Fruit fly (Drosophila melanogaster) whole organism, prepupa: Measurements from ENCODE around the gene wb.
A peak's percentile ranks its signal among the peaks of the same experiment; 100 is the strongest.

Source experiments
- CG10631 ChIP-seq: fragments of 200-800 bp; sonication (Bioruptor generic); optimal IDR thresholded peaks from 2 replicates; lab custom pipeline; 2016; ENCODE audit warnings: missing biosample characterization, missing genetic modification characterization
- CG10669 ChIP-seq: fragments of 200-800 bp; sonication (Bioruptor generic); optimal IDR thresholded peaks from 3 replicates; lab custom pipeline; 2018; ENCODE audit warnings: missing biosample characterization, mild to moderate bottlenecking, missing genetic modification characterization, moderate library complexity
- CG11294 ChIP-seq: fragments of 200-800 bp; sonication (Bioruptor generic); IDR thresholded peaks from 2 replicates; pipeline ENCODE4 v1.3.6; 2022; ENCODE audit warnings: missing biosample characterization, missing genetic modification characterization
- CG11762 ChIP-seq: fragments of 200-800 bp; sonication (Bioruptor generic); optimal IDR thresholded peaks from 3 replicates; lab custom pipeline; 2016; ENCODE audit warnings: missing biosample characterization, missing genetic modification characterization; ENCODE audit not compliant: insufficient read depth
- CG15336 ChIP-seq: fragments of 200-800 bp; sonication (Bioruptor generic); IDR thresholded peaks from 2 replicates; pipeline ENCODE4 v1.3.6; 2022; ENCODE audit warnings: missing biosample characterization, missing genetic modification characterization
- CG1621 ChIP-seq: fragments of 200-800 bp; sonication (Bioruptor generic); optimal IDR thresholded peaks from 3 replicates; lab custom pipeline; 2018; ENCODE audit warnings: missing biosample characterization, mild to moderate bottlenecking, missing genetic modification characterization
- CG16779 ChIP-seq: fragments of 200-800 bp; sonication (Bioruptor generic); optimal IDR thresholded peaks from 3 replicates; lab custom pipeline; 2017; ENCODE audit warnings: missing biosample characterization, mild to moderate bottlenecking, missing genetic modification characterization
- CG3032 ChIP-seq: fragments of 200-800 bp; optimal IDR thresholded peaks from 2 replicates; lab custom pipeline; 2019; ENCODE audit warnings: missing biosample characterization, mild to moderate bottlenecking, missing genetic modification characterization, moderate library complexity
- CG31627 ChIP-seq: fragments of 200-800 bp; sonication (Bioruptor generic); optimal IDR thresholded peaks from 3 replicates; lab custom pipeline; 2016; ENCODE audit warnings: missing biosample characterization, missing genetic modification characterization
- CG34406 ChIP-seq: fragments of 200-800 bp; sonication (Bioruptor generic); optimal IDR thresholded peaks from 3 replicates; lab custom pipeline; 2016; ENCODE audit warnings: missing biosample characterization, missing genetic modification characterization
- CG3919 ChIP-seq: fragments of 200-800 bp; sonication (Bioruptor generic); optimal IDR thresholded peaks from 3 replicates; lab custom pipeline; 2016; ENCODE audit warnings: missing biosample characterization, missing genetic modification characterization
- CG4318 ChIP-seq: fragments of 200-800 bp; sonication (Bioruptor generic); optimal IDR thresholded peaks from 3 replicates; lab custom pipeline; 2017; ENCODE audit warnings: missing biosample characterization, mild to moderate bottlenecking, missing genetic modification characterization
- CG6276 ChIP-seq: fragments of 200-800 bp; sonication (Bioruptor generic); optimal IDR thresholded peaks from 2 replicates; lab custom pipeline; 2017; ENCODE audit warnings: missing biosample characterization, mild to moderate bottlenecking, missing genetic modification characterization
- CG7368 ChIP-seq: fragments of 200-800 bp; sonication (Bioruptor generic); optimal IDR thresholded peaks from 3 replicates; lab custom pipeline; 2016; ENCODE audit warnings: missing biosample characterization, missing genetic modification characterization
- CG8119 ChIP-seq: fragments of 200-800 bp; sonication (Bioruptor generic); IDR thresholded peaks from 3 replicates; pipeline ENCODE4 v1.3.6; 2022; ENCODE audit warnings: missing biosample characterization, missing genetic modification characterization
- CG8632 ChIP-seq: fragments of 200-800 bp; sonication (Bioruptor generic); optimal IDR thresholded peaks from 3 replicates; lab custom pipeline; 2016; ENCODE audit warnings: missing biosample characterization, missing genetic modification characterization
- CG9139 ChIP-seq: fragments of 200-800 bp; sonication (Bioruptor generic); optimal IDR thresholded peaks from 3 replicates; lab custom pipeline; 2017; ENCODE audit warnings: missing biosample characterization, mild to moderate bottlenecking, missing genetic modification characterization
- Eip75B ChIP-seq: fragments of 200-800 bp; sonication (Bioruptor generic); optimal IDR thresholded peaks from 3 replicates; lab custom pipeline; 2016; ENCODE audit warnings: missing biosample characterization, missing genetic modification characterization
- Eip93F ChIP-seq: fragments of 200-800 bp; sonication (Bioruptor generic); optimal IDR thresholded peaks from 2 replicates; lab custom pipeline; 2016; ENCODE audit warnings: missing biosample characterization, mild to moderate bottlenecking, missing genetic modification characterization
- Ets21C ChIP-seq: fragments of 200-800 bp; sonication (Bioruptor generic); optimal IDR thresholded peaks from 3 replicates; lab custom pipeline; 2016; ENCODE audit warnings: missing biosample characterization, missing genetic modification characterization
- Gug ChIP-seq: fragments of 200-800 bp; sonication (Bioruptor generic); IDR thresholded peaks from 2 replicates; pipeline ENCODE4 v1.3.6; 2022; ENCODE audit warnings: missing biosample characterization, missing genetic modification characterization
- Met ChIP-seq: fragments of 200-800 bp; sonication (Bioruptor generic); optimal IDR thresholded peaks from 3 replicates; lab custom pipeline; 2016; ENCODE audit warnings: missing biosample characterization, missing genetic modification characterization
- OdsH ChIP-seq: fragments of 200-800 bp; sonication (Bioruptor generic); optimal IDR thresholded peaks from 3 replicates; lab custom pipeline; 2016; ENCODE audit warnings: missing biosample characterization, missing genetic modification characterization
- Smox ChIP-seq: fragments of 200-800 bp; sonication (Bioruptor generic); optimal IDR thresholded peaks from 3 replicates; lab custom pipeline; 2016; ENCODE audit warnings: missing biosample characterization, missing genetic modification characterization
- Sox102F ChIP-seq: fragments of 200-800 bp; sonication (Bioruptor generic); optimal IDR thresholded peaks from 2 replicates; lab custom pipeline; 2016; ENCODE audit warnings: missing biosample characterization, mild to moderate bottlenecking, missing genetic modification characterization
- Sox14 ChIP-seq: fragments of 200-800 bp; sonication (Bioruptor generic); optimal IDR thresholded peaks from 3 replicates; lab custom pipeline; 2016; ENCODE audit warnings: missing biosample characterization, missing genetic modification characterization
- Sox15 ChIP-seq: fragments of 200-800 bp; sonication (Bioruptor generic); optimal IDR thresholded peaks from 3 replicates; lab custom pipeline; 2016; ENCODE audit warnings: missing biosample characterization, missing genetic modification characterization
- acj6 ChIP-seq: fragments of 200-800 bp; sonication (Bioruptor generic); optimal IDR thresholded peaks from 3 replicates; lab custom pipeline; 2016; ENCODE audit warnings: missing biosample characterization, missing genetic modification characterization
- dac ChIP-seq: fragments of 200-800 bp; sonication (Bioruptor generic); optimal IDR thresholded peaks from 2 replicates; lab custom pipeline; 2017; ENCODE audit warnings: missing biosample characterization, mild to moderate bottlenecking, missing genetic modification characterization
- dsx ChIP-seq: fragments of 200-800 bp; optimal IDR thresholded peaks from 3 replicates; lab custom pipeline; 2019; ENCODE audit warnings: missing biosample characterization, mild to moderate bottlenecking, missing genetic modification characterization, moderate library complexity; ENCODE audit not compliant: poor library complexity, severe bottlenecking
- eg ChIP-seq: fragments of 200-800 bp; sonication (Bioruptor generic); IDR thresholded peaks from 3 replicates; pipeline ENCODE4 v1.3.6; 2022; ENCODE audit warnings: missing biosample characterization, missing genetic modification characterization
- esn ChIP-seq: fragments of 200-800 bp; sonication (Bioruptor generic); optimal IDR thresholded peaks from 2 replicates; lab custom pipeline; 2016; ENCODE audit warnings: missing biosample characterization, mild to moderate bottlenecking, missing genetic modification characterization, moderate library complexity
- fd59A ChIP-seq: fragments of 200-800 bp; sonication (Bioruptor generic); optimal IDR thresholded peaks from 2 replicates; lab custom pipeline; 2017; ENCODE audit warnings: missing biosample characterization, mild to moderate bottlenecking, missing genetic modification characterization, missing genetic modification reagents
- fd85E ChIP-seq: fragments of 200-800 bp; sonication (Bioruptor generic); optimal IDR thresholded peaks from 3 replicates; lab custom pipeline; 2016; ENCODE audit warnings: missing biosample characterization, missing genetic modification characterization
- lz ChIP-seq: fragments of 200-800 bp; sonication (Bioruptor generic); optimal IDR thresholded peaks from 3 replicates; lab custom pipeline; 2016; ENCODE audit warnings: missing biosample characterization, missing genetic modification characterization
- pdm3 ChIP-seq: fragments of 200-800 bp; sonication (Bioruptor generic); optimal IDR thresholded peaks from 3 replicates; lab custom pipeline; 2016; ENCODE audit warnings: missing biosample characterization, missing genetic modification characterization
- salr ChIP-seq, 2 experiments: fragments of 200-800 bp; sonication (Bioruptor generic); optimal IDR thresholded peaks; 3 replicates each; lab custom pipeline; 2016 to 2018; ENCODE audit warnings: missing biosample characterization in 2 of 2, missing genetic modification characterization in 2 of 2, mild to moderate bottlenecking in 1 of 2
- spab ChIP-seq: fragments of 200-800 bp; sonication (Bioruptor generic); optimal IDR thresholded peaks from 2 replicates; lab custom pipeline; 2017; ENCODE audit warnings: missing biosample characterization, mild to moderate bottlenecking, missing genetic modification characterization, missing genetic modification reagents
- ss ChIP-seq, 2 experiments: fragments of 200-800 bp; sonication (Bioruptor generic); optimal IDR thresholded peaks; 2 replicates in 1 of 2; 3 replicates in 1 of 2; lab custom pipeline; 2017 to 2018; ENCODE audit warnings: mild to moderate bottlenecking in 2 of 2, missing biosample characterization in 2 of 2, missing genetic modification characterization in 2 of 2, moderate library complexity in 1 of 2
- svp ChIP-seq: fragments of 200-800 bp; sonication (Bioruptor generic); peaks from one replicate; lab custom pipeline; 2016; ENCODE audit warnings: missing biosample characterization, missing genetic modification characterization
- topi ChIP-seq: fragments of 200-800 bp; sonication (Bioruptor generic); optimal IDR thresholded peaks from 3 replicates; lab custom pipeline; 2016; ENCODE audit warnings: missing biosample characterization, missing genetic modification characterization

Gene wb

DNA sequence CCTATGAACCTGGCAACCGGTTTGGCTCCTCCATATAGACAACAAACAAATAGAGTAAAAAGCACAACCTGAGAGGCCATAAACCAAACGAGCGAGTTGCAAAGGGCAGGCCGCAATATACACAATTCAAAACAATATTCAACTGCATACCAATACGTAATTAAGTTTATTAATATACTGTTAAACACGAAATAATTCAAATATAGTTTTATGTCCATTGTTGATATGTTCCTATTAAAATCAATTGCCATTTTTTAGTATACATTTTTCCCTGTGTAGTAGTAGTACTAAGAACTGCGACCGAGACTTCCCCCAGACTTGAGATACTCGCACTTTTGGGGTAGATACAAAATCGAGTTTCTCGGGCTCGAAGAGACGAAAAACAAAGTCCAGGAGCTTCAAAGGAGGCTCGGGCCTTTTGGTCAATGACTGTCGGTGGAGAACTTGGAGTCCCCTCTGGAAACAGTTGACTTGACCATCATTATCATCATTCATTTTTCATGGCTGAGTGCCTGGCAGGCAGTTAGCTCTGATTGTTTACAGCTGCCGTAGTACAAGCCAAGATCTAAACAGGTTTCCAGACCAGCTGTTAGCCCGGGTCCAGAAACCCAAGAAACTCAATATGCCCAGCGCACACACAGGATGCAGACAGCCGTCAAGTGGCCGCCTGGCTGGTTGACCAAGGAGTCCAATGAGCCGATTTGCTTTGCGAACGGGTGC lies 36.7 kb upstream of the wb start (continued):
- peak; percentile 90 for TF ChIP-seq fd59A (GFP tag; lab: Kevin White, UChicago)
- TF ChIP-seq OdsH (GFP tag; lab: Kevin White, UChicago), result peak; percentile 80
- TF ChIP-seq CG15336 (GFP tag; lab: Robert Waterston, UW), result peak; percentile 87
- TF ChIP-seq CG9139 (GFP tag; lab: Kevin White, UChicago), result peak; percentile 88
- peak; percentile 88 for TF ChIP-seq svp (GFP tag; lab: Kevin White, UChicago)
- peak; percentile 84 for TF ChIP-seq CG8119 (GFP tag; lab: Robert Waterston, UW)
- peak; percentile 14 for TF ChIP-seq CG4318 (GFP tag; lab: Kevin White, UChicago)
- TF ChIP-seq topi (GFP tag; lab: Kevin White, UChicago), result peak; percentile 83
- TF ChIP-seq pdm3 (GFP tag; lab: Kevin White, UChicago), result peak; percentile 84
- peak; percentile 84 for TF ChIP-seq CG11762 (GFP tag; lab: Kevin White, UChicago)
- peak; percentile 84 for TF ChIP-seq Sox102F (GFP tag; lab: Kevin White, UChicago)
- TF ChIP-seq salr (GFP tag; optimal IDR thresholded peaks at IDR 0.05; lab: Kevin White, UChicago), result peak; percentile 67 to 85
- peak; percentile 96 for TF ChIP-seq dsx (GFP tag; lab: Kevin White, UChicago)
- peak; percentile 92 for TF ChIP-seq CG3919 (GFP tag; lab: Kevin White, UChicago)
- TF ChIP-seq CG10631, result peak; percentile 95
- peak; percentile 88 for TF ChIP-seq esn
- peak; percentile 88 for TF ChIP-seq acj6
- peak; percentile 79 for TF ChIP-seq Smox (GFP tag; lab: Kevin White, UChicago)
- TF ChIP-seq dac (GFP tag; lab: Kevin White, UChicago), result peak; percentile 28
- TF ChIP-seq Met (GFP tag; lab: Kevin White, UChicago), result peak; percentile 85
- peak; percentile 64 for TF ChIP-seq CG16779
- TF ChIP-seq Sox14 (GFP tag; lab: Kevin White, UChicago), result peak; percentile 90
- peak; percentile 80 for TF ChIP-seq lz (GFP tag; lab: Kevin White, UChicago)
- peak; percentile 92 for TF ChIP-seq CG10669 (GFP tag; lab: Kevin White, UChicago)
- peak; percentile 91 to 93 for TF ChIP-seq ss (GFP tag; optimal IDR thresholded peaks at IDR 0.05; lab: Kevin White, UChicago)
- TF ChIP-seq CG1621 (tag; lab: Kevin White, UChicago), result peak; percentile 91
- peak; percentile 61 for TF ChIP-seq fd85E
- peak; percentile 92 for TF ChIP-seq Eip75B (GFP tag; lab: Kevin White, UChicago)
- peak; percentile 72 for TF ChIP-seq Gug (GFP tag; lab: Robert Waterston, UW)
- peak; percentile 78 for TF ChIP-seq CG7368 (GFP tag; lab: Kevin White, UChicago)
- peak; percentile 63 for TF ChIP-seq Eip93F (GFP tag; lab: Kevin White, UChicago)
- TF ChIP-seq CG6276 (GFP tag; lab: Kevin White, UChicago), result peak; percentile 48
- peak; percentile 73 for TF ChIP-seq CG31627 (GFP tag; lab: Kevin White, UChicago)
- peak; percentile 80 for TF ChIP-seq CG8632 (GFP tag; lab: Kevin White, UChicago)
- TF ChIP-seq Sox15 (GFP tag; lab: Kevin White, UChicago), result peak; percentile 53
- TF ChIP-seq Ets21C (GFP tag; lab: Kevin White, UChicago), result peak; percentile 63
- TF ChIP-seq eg (GFP tag; lab: Robert Waterston, UW), result peak; percentile 82
- peak; percentile 93 for TF ChIP-seq spab (GFP tag; lab: Kevin White, UChicago)
- 0 out of 2 replicates have a peak, but pooled peaks have one; percentile 53 for TF ChIP-seq CG11294 (GFP tag; lab: Robert Waterston, UW)
- peak; percentile 96 for TF ChIP-seq CG3032 (tag; lab: Kevin White, UChicago)
- TF ChIP-seq CG34406 (GFP tag; lab: Kevin White, UChicago), result peak; percentile 84
